Fruit fly (Drosophila melanogaster) whole organism, embryonic: Measurements from ENCODE around the gene CG5334.

ENCODE experiments used
- ATbp ChIP-seq: fragments of 200-800 bp; sonication (Bioruptor generic); optimal IDR thresholded peaks from 2 replicates; lab custom pipeline; 2017; ENCODE audit warnings: missing biosample characterization, mild to moderate bottlenecking, missing genetic modification characterization, missing genetic modification reagents
- Asciz ChIP-seq: fragments of 200-800 bp; sonication (Bioruptor generic); optimal IDR thresholded peaks from 2 replicates; lab custom pipeline; 2017; ENCODE audit warnings: missing biosample characterization, mild to moderate bottlenecking, missing genetic modification characterization, missing genetic modification reagents
- CG11456 ChIP-seq: fragments of 200-800 bp; sonication (Bioruptor generic); IDR thresholded peaks from 3 replicates; pipeline ENCODE4 v1.3.6; 2022; ENCODE audit warnings: missing biosample characterization, missing genetic modification characterization
- CG11560 ChIP-seq: fragments of 200-800 bp; sonication (Bioruptor generic); IDR thresholded peaks from 3 replicates; pipeline ENCODE4 v1.3.6; 2022; ENCODE audit warnings: missing biosample characterization, missing genetic modification characterization
- CG12104 ChIP-seq: fragments of 200-800 bp; sonication (Bioruptor generic); optimal IDR thresholded peaks from 3 replicates; lab custom pipeline; 2016; ENCODE audit warnings: missing biosample characterization, missing genetic modification characterization
- CG12391 ChIP-seq: fragments of 200-800 bp; sonication (Bioruptor generic); optimal IDR thresholded peaks from 3 replicates; lab custom pipeline; 2018; ENCODE audit warnings: missing biosample characterization, mild to moderate bottlenecking, missing genetic modification characterization, moderate library complexity
- CG14965 ChIP-seq: fragments of 200-800 bp; sonication (Bioruptor generic); optimal IDR thresholded peaks from 2 replicates; lab custom pipeline; 2016; ENCODE audit warnings: missing biosample characterization, missing genetic modification characterization, borderline replicate concordance
- CG15011 ChIP-seq: fragments of 200-800 bp; sonication (Bioruptor generic); optimal IDR thresholded peaks from 3 replicates; lab custom pipeline; 2018; ENCODE audit warnings: missing biosample characterization, mild to moderate bottlenecking, missing genetic modification characterization
- CG16813 ChIP-seq: fragments of 200-800 bp; sonication (Bioruptor generic); IDR thresholded peaks from 3 replicates; pipeline ENCODE4 v1.3.6; 2022; ENCODE audit warnings: missing biosample characterization, missing genetic modification characterization; ENCODE audit not compliant: partially characterized antibody
- CG17328 ChIP-seq: fragments of 200-800 bp; sonication (Bioruptor generic); IDR thresholded peaks from 2 replicates; pipeline ENCODE4 v1.3.6; 2022; ENCODE audit warnings: missing biosample characterization, missing genetic modification characterization
- CG17359 ChIP-seq: fragments of 200-800 bp; sonication (Bioruptor generic); optimal IDR thresholded peaks from 3 replicates; lab custom pipeline; 2018; ENCODE audit warnings: missing biosample characterization, mild to moderate bottlenecking, missing genetic modification characterization, moderate library complexity
- CG17361 ChIP-seq: fragments of 200-800 bp; sonication (Bioruptor generic); IDR thresholded peaks from 3 replicates; pipeline ENCODE4 v1.3.6; 2022; ENCODE audit warnings: missing biosample characterization, missing genetic modification characterization
- CG17385 ChIP-seq: fragments of 200-800 bp; sonication (Bioruptor generic); optimal IDR thresholded peaks from 3 replicates; lab custom pipeline; 2018; ENCODE audit warnings: missing biosample characterization, mild to moderate bottlenecking, missing genetic modification characterization
- CG18011 ChIP-seq: fragments of 200-800 bp; sonication (Bioruptor generic); optimal IDR thresholded peaks from 2 replicates; lab custom pipeline; 2017; ENCODE audit warnings: missing biosample characterization, missing genetic modification characterization, mild to moderate bottlenecking, moderate library complexity, missing genotype
- CG2678 ChIP-seq: fragments of 200-800 bp; sonication (Bioruptor generic); optimal IDR thresholded peaks from 3 replicates; lab custom pipeline; 2019; ENCODE audit warnings: missing biosample characterization, mild to moderate bottlenecking, missing genetic modification characterization, moderate library complexity
- CG3163 ChIP-seq: fragments of 200-800 bp; sonication (Bioruptor generic); optimal IDR thresholded peaks from 3 replicates; lab custom pipeline; 2016; ENCODE audit warnings: missing biosample characterization, missing genetic modification characterization
- CG33557 ChIP-seq: fragments of 200-800 bp; sonication (Bioruptor generic); optimal IDR thresholded peaks from 2 replicates; lab custom pipeline; 2019; ENCODE audit warnings: missing biosample characterization, mild to moderate bottlenecking, missing genetic modification characterization, moderate library complexity
- CG34376 ChIP-seq: fragments of 200-800 bp; sonication (Bioruptor generic); optimal IDR thresholded peaks from 2 replicates; lab custom pipeline; 2018; ENCODE audit warnings: missing biosample characterization, mild to moderate bottlenecking, missing genetic modification characterization
- CG8359 ChIP-seq: fragments of 200-800 bp; sonication (Bioruptor generic); optimal IDR thresholded peaks from 2 replicates; lab custom pipeline; 2017; ENCODE audit warnings: missing biosample characterization, mild to moderate bottlenecking, missing genetic modification characterization, borderline replicate concordance
- CkIIα-i1 ChIP-seq: fragments of 200-800 bp; sonication (Bioruptor generic); IDR thresholded peaks from 2 replicates; pipeline ENCODE4 v1.3.6; 2022; ENCODE audit warnings: missing biosample characterization, missing genetic modification characterization
- D19B ChIP-seq: fragments of 200-800 bp; sonication (Bioruptor generic); optimal IDR thresholded peaks from 2 replicates; lab custom pipeline; 2017; ENCODE audit warnings: missing biosample characterization, mild to moderate bottlenecking, missing genetic modification characterization
- Dek ChIP-seq: fragments of 200-800 bp; sonication (Bioruptor generic); optimal IDR thresholded peaks from 3 replicates; lab custom pipeline; 2019; ENCODE audit warnings: missing biosample characterization, mild to moderate bottlenecking, missing genetic modification characterization, moderate library complexity
- Doc2 ChIP-seq: fragments of 200-800 bp; sonication (Bioruptor generic); IDR thresholded peaks from 2 replicates; pipeline ENCODE4 v1.3.6; 2022; ENCODE audit warnings: missing biosample characterization, missing genetic modification characterization
- Ets97D ChIP-seq: fragments of 200-800 bp; sonication (Bioruptor generic); optimal IDR thresholded peaks from 3 replicates; lab custom pipeline; 2016; ENCODE audit warnings: missing biosample characterization, missing genetic modification characterization
- Fer3 ChIP-seq: fragments of 200-800 bp; sonication (Bioruptor generic); optimal IDR thresholded peaks from 2 replicates; lab custom pipeline; 2018; ENCODE audit warnings: missing biosample characterization, mild to moderate bottlenecking, missing genetic modification characterization, moderate library complexity
- HLH4C ChIP-seq: fragments of 200-800 bp; sonication (Bioruptor generic); IDR thresholded peaks from 3 replicates; pipeline ENCODE4 v1.3.6; 2022; ENCODE audit warnings: missing biosample characterization, missing genetic modification characterization; ENCODE audit not compliant: partially characterized antibody
- HmgD ChIP-seq: fragments of 200-800 bp; sonication (Bioruptor generic); optimal IDR thresholded peaks from 3 replicates; lab custom pipeline; 2016; ENCODE audit warnings: missing biosample characterization, missing genetic modification characterization
- Jarid2 ChIP-seq: fragments of 200-800 bp; sonication (Bioruptor generic); optimal IDR thresholded peaks from 3 replicates; lab custom pipeline; 2017; ENCODE audit warnings: mild to moderate bottlenecking, missing biosample characterization, missing genetic modification reagents, missing genetic modification characterization
- NfI ChIP-seq: fragments of 200-800 bp; sonication (Bioruptor generic); optimal IDR thresholded peaks from 3 replicates; lab custom pipeline; 2018; ENCODE audit warnings: missing biosample characterization, mild to moderate bottlenecking, missing genetic modification characterization, moderate library complexity
- Scr ChIP-seq: fragments of 200-800 bp; sonication (Bioruptor generic); IDR thresholded peaks from 2 replicates; pipeline ENCODE4 v1.3.6; 2022; ENCODE audit warnings: missing biosample characterization, missing genetic modification characterization; ENCODE audit not compliant: partially characterized antibody
- crol ChIP-seq: fragments of 200-800 bp; sonication (Bioruptor generic); IDR thresholded peaks from 2 replicates; pipeline ENCODE4 v1.3.6; 2022; ENCODE audit warnings: missing biosample characterization, missing genetic modification characterization
- crp ChIP-seq, 2 experiments: fragments of 200-800 bp; sonication (Bioruptor generic); optimal IDR thresholded peaks; 2 replicates in 1 of 2; 3 replicates in 1 of 2; lab custom pipeline; 2017; ENCODE audit warnings: missing biosample characterization in 2 of 2, missing genetic modification characterization in 2 of 2, mild to moderate bottlenecking in 1 of 2, moderate library complexity in 1 of 2
- cwo ChIP-seq: fragments of 200-800 bp; sonication (Bioruptor generic); optimal IDR thresholded peaks from 3 replicates; lab custom pipeline; 2017; ENCODE audit warnings: missing biosample characterization, missing genetic modification characterization, mild to moderate bottlenecking, moderate library complexity, missing genetic modification reagents
- emc ChIP-seq: fragments of 200-800 bp; sonication (Bioruptor generic); optimal IDR thresholded peaks from 2 replicates; lab custom pipeline; 2016; ENCODE audit warnings: missing biosample characterization, missing genetic modification characterization
- eve ChIP-seq, 2 experiments: fragments of >200 bp; optimal IDR thresholded peaks; 2 replicates each; lab custom pipeline; 2017; ENCODE audit warnings: missing biosample characterization in 2 of 2, missing genetic modification characterization in 2 of 2
- gem ChIP-seq: fragments of 200-800 bp; sonication (Bioruptor generic); optimal IDR thresholded peaks from 2 replicates; lab custom pipeline; 2019; ENCODE audit warnings: missing biosample characterization, mild to moderate bottlenecking, missing genetic modification characterization, moderate library complexity
- grn ChIP-seq: fragments of 200-800 bp; sonication (Bioruptor generic); optimal IDR thresholded peaks from 3 replicates; lab custom pipeline; 2017; ENCODE audit warnings: missing biosample characterization, missing genetic modification characterization
- ind ChIP-seq: fragments of 200-800 bp; sonication (Bioruptor generic); optimal IDR thresholded peaks from 3 replicates; lab custom pipeline; 2016; ENCODE audit warnings: missing biosample characterization, missing genetic modification characterization
- kah ChIP-seq: fragments of 200-800 bp; sonication (Bioruptor generic); optimal IDR thresholded peaks from 2 replicates; lab custom pipeline; 2018; ENCODE audit warnings: missing biosample characterization, mild to moderate bottlenecking, missing genetic modification characterization
- mam ChIP-seq: fragments of 200-800 bp; sonication (Bioruptor generic); optimal IDR thresholded peaks from 3 replicates; lab custom pipeline; 2016; ENCODE audit warnings: missing biosample characterization, missing genetic modification characterization
- odd ChIP-seq: fragments of 200-800 bp; sonication (Bioruptor generic); optimal IDR thresholded peaks from 2 replicates; lab custom pipeline; 2017; ENCODE audit warnings: missing biosample characterization, mild to moderate bottlenecking, missing genetic modification characterization
- psq ChIP-seq: fragments of 200-800 bp; sonication (Bioruptor generic); optimal IDR thresholded peaks from 2 replicates; lab custom pipeline; 2017; ENCODE audit warnings: missing biosample characterization, missing genetic modification characterization
- pum ChIP-seq: fragments of 200-800 bp; sonication (Bioruptor generic); optimal IDR thresholded peaks from 2 replicates; lab custom pipeline; 2016; ENCODE audit warnings: missing biosample characterization, missing genetic modification characterization
- slbo ChIP-seq: fragments of 200-800 bp; sonication (Bioruptor generic); IDR thresholded peaks from 2 replicates; pipeline ENCODE4 v1.3.6; 2022; ENCODE audit warnings: missing biosample characterization, missing genetic modification characterization
- tin ChIP-seq: fragments of 200-800 bp; sonication (Bioruptor generic); optimal IDR thresholded peaks from 3 replicates; lab custom pipeline; 2016; ENCODE audit warnings: missing biosample characterization, missing genetic modification characterization
- vnd ChIP-seq: fragments of 200-800 bp; sonication (Bioruptor generic); IDR thresholded peaks from 3 replicates; pipeline ENCODE4 v1.3.6; 2022; ENCODE audit warnings: missing biosample characterization, missing genetic modification characterization; ENCODE audit not compliant: partially characterized antibody

Gene CG5334

dm6 chrX:14765737-14766253, 9.3 kb upstream of the CG5334 start, which contains the start of gene CG15890 (continued):
- TF ChIP-seq ind (GFP tag; lab: Kevin White, UChicago): peak; percentile 54
- TF ChIP-seq crol (GFP tag; lab: Robert Waterston, UW): no peak
- TF ChIP-seq HmgD (GFP tag; lab: Kevin White, UChicago): no peak
- no peak for TF ChIP-seq Doc2
- TF ChIP-seq CG12391 (tag; lab: Kevin White, UChicago): peak; percentile 68
- peak; percentile 10 for TF ChIP-seq CG33557 (GFP tag; lab: Kevin White, UChicago)
- TF ChIP-seq Ets97D: no peak
- TF ChIP-seq CG17385 (GFP tag; lab: Kevin White, UChicago): peak; percentile 57
- peak; percentile 86 for TF ChIP-seq gem (tag; lab: Kevin White, UChicago)
- peak; percentile 82 for TF ChIP-seq CG17361 (GFP tag; lab: Robert Waterston, UW)
- peak; percentile 53 for TF ChIP-seq CG17359 (tag; lab: Kevin White, UChicago)
- no peak for TF ChIP-seq kah
- TF ChIP-seq Jarid2 (GFP tag; lab: Kevin White, UChicago): peak; percentile 11
- peak; percentile 64 for TF ChIP-seq ATbp
- peak; percentile 40 for TF ChIP-seq Asciz (GFP tag; lab: Kevin White, UChicago)
- peak; percentile 9 for TF ChIP-seq CG8359 (GFP tag; lab: Kevin White, UChicago)

- TF ChIP-seq eve (GFP tag; optimal IDR thresholded peaks at IDR 0.05; lab: Kevin White, UChicago) (no peak), CG11560 (tag; lab: Robert Waterston, UW) (no peak), crp (GFP tag; optimal IDR thresholded peaks at IDR 0.05; lab: Kevin White, UChicago) (no peak), emc (GFP tag; lab: Kevin White, UChicago) (no peak), HLH4C (GFP tag; lab: Robert Waterston, UW) (no peak), psq (no peak), pum (GFP tag; lab: Kevin White, UChicago) (no peak), CkIIα-i1 (GFP tag; lab: Robert Waterston, UW) (no peak), CG14965 (GFP tag; lab: Kevin White, UChicago) (no peak), odd (GFP tag; lab: Kevin White, UChicago) (no peak), CG12104 (GFP tag; lab: Kevin White, UChicago) (no peak), CG15011 (GFP tag; lab: Kevin White, UChicago) (no peak), mam (GFP tag; lab: Kevin White, UChicago) (no peak), CG18011 (GFP tag; lab: Kevin White, UChicago) (no peak), CG2678 (tag; lab: Kevin White, UChicago) (no peak), Dek (no peak)
Measured at dm6 chrX:14776474-14776873, 1.4 kb downstream of the CG5334 start, which contains the start of gene CG5347. CG5347 (plus strand) TSS chrX:14776774.

DNA sequence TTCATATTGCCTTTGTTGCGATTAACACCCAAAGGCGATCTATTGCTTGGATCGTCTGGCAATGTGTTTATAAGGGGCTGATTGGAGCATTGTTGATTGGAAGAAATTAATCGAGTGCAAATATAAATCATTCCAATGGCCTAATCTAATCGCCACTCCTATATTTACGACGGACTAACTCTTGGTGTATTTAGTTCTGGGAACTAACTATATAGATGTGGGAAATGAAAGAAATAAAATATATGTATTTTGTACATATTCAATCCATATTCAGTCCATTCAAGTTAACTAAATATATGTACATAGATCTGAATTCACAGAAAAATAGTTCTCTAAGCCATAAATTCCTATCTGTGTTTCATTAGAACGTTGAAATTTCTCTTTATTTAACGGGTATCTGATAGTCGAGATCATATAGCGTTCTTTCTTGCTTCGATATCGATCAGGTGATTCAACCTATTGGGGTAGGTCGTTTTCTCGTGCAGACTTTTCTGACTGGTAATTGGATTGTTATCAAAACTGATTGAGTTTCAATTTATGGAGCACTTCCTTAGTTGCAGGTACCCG, 9.0 kb downstream of the CG5334 start, which contains the start of gene Ag5r2:
TSS of gene Ag5r2 (minus strand) at position 51 of the 567 bp plus-strand sequence.
- TF ChIP-seq CG33557 (GFP tag; lab: Kevin White, UChicago): no peak
- TF ChIP-seq cwo (GFP tag; lab: Kevin White, UChicago): peak; percentile 38
- TF ChIP-seq CG11456 (GFP tag; lab: Robert Waterston, UW): no peak
- peak; percentile 14 for TF ChIP-seq CG34376
- 0 out of 2 replicates have a peak, but pooled peaks have one; percentile 10 for TF ChIP-seq Scr (GFP tag; lab: Robert Waterston, UW)
- TF ChIP-seq CG17328: no peak
- TF ChIP-seq CG3163: no peak
- peak; percentile 51; the same call in 2 of the 3 replicates for TF ChIP-seq HLH4C (GFP tag; lab: Robert Waterston, UW)
- TF ChIP-seq D19B (GFP tag; lab: Kevin White, UChicago): peak; percentile 82
- no peak for TF ChIP-seq slbo (GFP tag; lab: Robert Waterston, UW)
- no peak for TF ChIP-seq vnd (GFP tag; lab: Robert Waterston, UW)
- TF ChIP-seq CG14965 (GFP tag; lab: Kevin White, UChicago): no peak
- no peak for TF ChIP-seq Fer3
- peak; percentile 64 for TF ChIP-seq grn (GFP tag; lab: Kevin White, UChicago)
- TF ChIP-seq CG16813: peak; percentile 41; the same call in 1 of the 3 replicates
- TF ChIP-seq tin: no peak
- TF ChIP-seq NfI (GFP tag; lab: Kevin White, UChicago): no peak
